Worm (Caenorhabditis elegans) whole organism, L2 larva: ENCODE measurements around the gene F08F1.9.

Experiments used
- dmd-4 ChIP-seq: sonication (generic microtip); optimal IDR thresholded peaks from 2 replicates; lab custom pipeline; 2017; ENCODE audit warnings: missing biosample characterization, missing genetic modification characterization
- nhr-12 ChIP-seq: fragments of 150-350 bp; optimal IDR thresholded peaks from 2 replicates; lab custom pipeline; 2014; ENCODE audit warnings: missing biosample characterization, missing genetic modification characterization
- peb-1 ChIP-seq: fragments of 150-350 bp; optimal IDR thresholded peaks from 2 replicates; lab custom pipeline; 2014; ENCODE audit warnings: missing biosample characterization, missing genetic modification characterization
- unc-39 ChIP-seq: fragments of 150-350 bp; optimal IDR thresholded peaks from 2 replicates; lab custom pipeline; 2014; ENCODE audit warnings: missing biosample characterization, missing genetic modification characterization

DNA sequence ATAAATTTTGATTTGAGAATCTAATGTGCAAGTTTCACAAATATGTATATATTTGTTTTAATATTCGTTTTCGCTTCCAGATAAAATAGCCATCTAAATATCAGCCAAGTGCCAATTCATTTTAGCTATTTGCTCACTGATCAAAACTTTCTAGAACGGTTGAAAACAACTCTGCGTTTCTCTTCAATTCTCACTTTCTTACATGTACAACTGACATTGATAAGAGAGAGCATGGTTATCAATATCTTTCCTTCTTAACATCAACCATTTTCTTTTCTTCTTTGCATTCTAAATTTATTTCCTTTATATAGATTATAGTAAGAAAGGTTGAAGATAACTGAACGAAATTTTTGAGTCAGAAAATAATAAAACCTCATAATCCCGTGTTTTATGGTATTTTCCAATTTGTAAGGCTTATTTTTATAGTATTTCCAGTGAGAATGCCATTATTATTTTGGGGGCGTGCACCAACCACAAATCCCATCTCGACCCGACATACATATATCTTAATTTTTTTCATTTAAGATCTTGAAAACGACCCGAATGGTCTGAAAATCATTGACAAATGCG lies 17.8 kb upstream of the F08F1.9 start, which contains the start of gene F08F1.3:
- TF ChIP-seq nhr-12 (tag; lab: Kevin White, UChicago) (no peak), dmd-4 (tag; lab: Kevin White, UChicago) (no peak), peb-1 (tag; lab: Kevin White, UChicago) (no peak), unc-39 (tag; lab: Kevin White, UChicago) (no peak)
